Fruit fly (Drosophila melanogaster) whole organism, embryonic: ENCODE measurements around the gene bor.

ENCODE experiments used
- Awh ChIP-seq: fragments of 200-800 bp; sonication (Bioruptor generic); IDR thresholded peaks from 2 replicates; pipeline ENCODE4, ENCODE4 v1.3.6; 2022; ENCODE audit warnings: missing biosample characterization, missing genetic modification characterization
- BEAF-32 ChIP-seq: fragments of 200-800 bp; sonication (Bioruptor generic); optimal IDR thresholded peaks from 3 replicates; lab custom pipeline; 2017; ENCODE audit warnings: missing biosample characterization, missing genetic modification characterization, mild to moderate bottlenecking, moderate library complexity, missing genetic modification reagents
- C15 ChIP-seq: fragments of 200-800 bp; sonication (Bioruptor generic); IDR thresholded peaks from 3 replicates; pipeline ENCODE4 v1.3.6; 2022; ENCODE audit warnings: missing biosample characterization, missing genetic modification characterization
- CG10431 ChIP-seq: fragments of 200-800 bp; sonication (Bioruptor generic); optimal IDR thresholded peaks from 3 replicates; lab custom pipeline; 2018; ENCODE audit warnings: missing biosample characterization, mild to moderate bottlenecking, missing genetic modification characterization
- CG10462 ChIP-seq: fragments of 200-800 bp; sonication (Bioruptor generic); optimal IDR thresholded peaks from 2 replicates; lab custom pipeline; 2016; ENCODE audit warnings: missing biosample characterization, missing genetic modification characterization
- CG11723 ChIP-seq: fragments of 200-800 bp; sonication (Bioruptor generic); optimal IDR thresholded peaks from 2 replicates; lab custom pipeline; 2017; ENCODE audit warnings: missing biosample characterization, mild to moderate bottlenecking, missing genetic modification characterization
- CG12769 ChIP-seq: fragments of 200-800 bp; sonication (Bioruptor generic); optimal IDR thresholded peaks from 2 replicates; lab custom pipeline; 2019; ENCODE audit warnings: missing biosample characterization, mild to moderate bottlenecking, missing genetic modification characterization, moderate library complexity
- CG1529 ChIP-seq: fragments of 200-800 bp; sonication (Bioruptor generic); optimal IDR thresholded peaks from 3 replicates; lab custom pipeline; 2018; ENCODE audit warnings: missing biosample characterization, missing genetic modification characterization
- CG15514 ChIP-seq: fragments of 200-800 bp; sonication (Bioruptor generic); optimal IDR thresholded peaks from 3 replicates; lab custom pipeline; 2017; ENCODE audit warnings: missing biosample characterization, missing genetic modification characterization, mild to moderate bottlenecking, moderate library complexity, missing genetic modification reagents
- CG17328 ChIP-seq: fragments of 200-800 bp; sonication (Bioruptor generic); IDR thresholded peaks from 2 replicates; pipeline ENCODE4 v1.3.6; 2022; ENCODE audit warnings: missing biosample characterization, missing genetic modification characterization
- CG17568 ChIP-seq: fragments of 200-800 bp; sonication (Bioruptor generic); optimal IDR thresholded peaks from 2 replicates; lab custom pipeline; 2018; ENCODE audit warnings: missing biosample characterization, mild to moderate bottlenecking, missing genetic modification characterization, moderate library complexity
- CG31365 ChIP-seq: fragments of 200-800 bp; sonication (Bioruptor generic); optimal IDR thresholded peaks from 2 replicates; lab custom pipeline; 2018; ENCODE audit warnings: missing biosample characterization, mild to moderate bottlenecking, missing genetic modification characterization
- CG34376 ChIP-seq: fragments of 200-800 bp; sonication (Bioruptor generic); optimal IDR thresholded peaks from 2 replicates; lab custom pipeline; 2018; ENCODE audit warnings: missing biosample characterization, mild to moderate bottlenecking, missing genetic modification characterization
- CG3995 ChIP-seq: fragments of 200-800 bp; sonication (Bioruptor generic); optimal IDR thresholded peaks from 3 replicates; lab custom pipeline; 2016; ENCODE audit warnings: missing biosample characterization, missing genetic modification characterization
- CG4360 ChIP-seq: fragments of 200-800 bp; sonication (Bioruptor generic); IDR thresholded peaks from 2 replicates; pipeline ENCODE4 v1.3.6; 2022; ENCODE audit warnings: missing biosample characterization, missing genetic modification characterization
- CG4854 ChIP-seq: fragments of 200-800 bp; sonication (Bioruptor generic); optimal IDR thresholded peaks from 2 replicates; lab custom pipeline; 2016; ENCODE audit warnings: missing biosample characterization, missing genetic modification characterization, inconsistent platforms
- CG6175 ChIP-seq: fragments of 200-800 bp; sonication (Bioruptor generic); IDR thresholded peaks from 3 replicates; pipeline ENCODE4 v1.3.6; 2022; ENCODE audit warnings: missing biosample characterization, missing genetic modification characterization
- CG6813 ChIP-seq: fragments of 200-800 bp; sonication (Bioruptor generic); optimal IDR thresholded peaks from 2 replicates; lab custom pipeline; 2017; ENCODE audit warnings: missing biosample characterization, missing genetic modification characterization, mild to moderate bottlenecking, moderate library complexity, missing genetic modification reagents
- CG7786 ChIP-seq: fragments of 200-800 bp; sonication (Bioruptor generic); optimal IDR thresholded peaks from 2 replicates; lab custom pipeline; 2016; ENCODE audit warnings: missing biosample characterization, missing genetic modification characterization
- CG8765 ChIP-seq: fragments of 200-800 bp; sonication (Bioruptor generic); IDR thresholded peaks from 2 replicates; pipeline ENCODE4 v1.3.6; 2022; ENCODE audit warnings: missing biosample characterization, missing genetic modification characterization
- CG9727 ChIP-seq: fragments of 200-800 bp; sonication (Bioruptor generic); optimal IDR thresholded peaks from 3 replicates; lab custom pipeline; 2017; ENCODE audit warnings: missing biosample characterization, mild to moderate bottlenecking, missing genetic modification characterization
- Drgx ChIP-seq: fragments of 200-800 bp; sonication (Bioruptor generic); IDR thresholded peaks from 2 replicates; pipeline ENCODE4 v1.3.6; 2022; ENCODE audit warnings: missing biosample characterization, missing genetic modification characterization
- Fer1 ChIP-seq: fragments of 200-800 bp; sonication (Bioruptor generic); optimal IDR thresholded peaks from 2 replicates; lab custom pipeline; 2017; ENCODE audit warnings: missing biosample characterization, mild to moderate bottlenecking, missing genetic modification characterization
- Hr51 ChIP-seq, 2 experiments: fragments of 200-800 bp; sonication (Bioruptor generic); optimal IDR thresholded peaks; 2 replicates in 1 of 2; 3 replicates in 1 of 2; lab custom pipeline; 2016 to 2018; ENCODE audit warnings: missing biosample characterization in 2 of 2, missing genetic modification characterization in 2 of 2, mild to moderate bottlenecking in 1 of 2, moderate library complexity in 1 of 2
- Hr78 ChIP-seq, 2 experiments: fragments of 200-800 bp in 1 of 2; fragments of >200 bp in 1 of 2; sonication (Bioruptor generic) in 1 of 2; optimal IDR thresholded peaks; 2 replicates each; lab custom pipeline; 2017 to 2019; ENCODE audit warnings: missing biosample characterization in 2 of 2, missing genetic modification characterization in 2 of 2, mild to moderate bottlenecking in 1 of 2, moderate library complexity in 1 of 2
- Jarid2 ChIP-seq: fragments of 200-800 bp; sonication (Bioruptor generic); optimal IDR thresholded peaks from 3 replicates; lab custom pipeline; 2017; ENCODE audit warnings: mild to moderate bottlenecking, missing biosample characterization, missing genetic modification reagents, missing genetic modification characterization
- Kr ChIP-seq: fragments of 200-800 bp; sonication (Bioruptor generic); optimal IDR thresholded peaks from 2 replicates; lab custom pipeline; 2017; ENCODE audit warnings: missing biosample characterization, mild to moderate bottlenecking, missing genetic modification characterization
- Six4 ChIP-seq: fragments of 200-800 bp; sonication (Bioruptor generic); optimal IDR thresholded peaks from 2 replicates; lab custom pipeline; 2016; ENCODE audit warnings: missing biosample characterization, missing genetic modification characterization
- Sry-δ ChIP-seq: fragments of 200-800 bp; sonication (Bioruptor generic); optimal IDR thresholded peaks from 2 replicates; lab custom pipeline; 2016; ENCODE audit warnings: missing biosample characterization, missing genetic modification characterization
- TFAM ChIP-seq: fragments of 200-800 bp; sonication (Bioruptor generic); optimal IDR thresholded peaks from 2 replicates; lab custom pipeline; 2017; ENCODE audit warnings: missing biosample characterization, missing genetic modification characterization, inconsistent platforms
- ac ChIP-seq: fragments of 200-800 bp; sonication (Bioruptor generic); optimal IDR thresholded peaks from 3 replicates; lab custom pipeline; 2017; ENCODE audit warnings: missing biosample characterization, mild to moderate bottlenecking, missing genetic modification characterization
- amos ChIP-seq: fragments of 200-800 bp; sonication (Bioruptor generic); IDR thresholded peaks from 2 replicates; pipeline ENCODE4 v1.3.6; 2022; ENCODE audit warnings: missing biosample characterization, missing genetic modification characterization; ENCODE audit not compliant: partially characterized antibody
- ato ChIP-seq: fragments of 200-800 bp; sonication (Bioruptor generic); IDR thresholded peaks from 2 replicates; pipeline ENCODE4 v1.3.6; 2022; ENCODE audit warnings: missing biosample characterization, missing genetic modification characterization; ENCODE audit not compliant: partially characterized antibody
- chinmo ChIP-seq: fragments of 200-800 bp; sonication (Bioruptor generic); IDR thresholded peaks from 4 replicates; pipeline ENCODE4 v1.3.6; 2022; ENCODE audit warnings: missing biosample characterization, missing genetic modification characterization; ENCODE audit not compliant: partially characterized antibody
- croc ChIP-seq: fragments of 200-800 bp; sonication (Bioruptor generic); conservative IDR thresholded peaks from 3 replicates; pipeline ENCODE4 v1.3.6; 2022; ENCODE audit warnings: missing biosample characterization, missing genetic modification characterization
- crp ChIP-seq, 2 experiments: fragments of 200-800 bp; sonication (Bioruptor generic); optimal IDR thresholded peaks; 2 replicates in 1 of 2; 3 replicates in 1 of 2; lab custom pipeline; 2017; ENCODE audit warnings: missing biosample characterization in 2 of 2, missing genetic modification characterization in 2 of 2, mild to moderate bottlenecking in 1 of 2, moderate library complexity in 1 of 2
- da ChIP-seq: fragments of 200-800 bp; sonication (Bioruptor generic); optimal IDR thresholded peaks from 2 replicates; lab custom pipeline; 2016; ENCODE audit warnings: missing biosample characterization, missing genetic modification characterization
- danr ChIP-seq: fragments of 200-800 bp; sonication (Bioruptor generic); IDR thresholded peaks from 2 replicates; pipeline ENCODE4 v1.3.6; 2022; ENCODE audit warnings: missing biosample characterization, missing genetic modification characterization
- ftz-f1 ChIP-seq: fragments of 200-800 bp; sonication (Bioruptor generic); optimal IDR thresholded peaks from 2 replicates; lab custom pipeline; 2016; ENCODE audit warnings: missing biosample characterization, missing genetic modification characterization
- gfzf ChIP-seq: fragments of 200-800 bp; sonication (Bioruptor generic); optimal IDR thresholded peaks from 2 replicates; lab custom pipeline; 2016; ENCODE audit warnings: missing biosample characterization, mild to moderate bottlenecking, missing genetic modification characterization, moderate library complexity
- nom ChIP-seq: fragments of 200-800 bp; sonication (Bioruptor generic); optimal IDR thresholded peaks from 2 replicates; lab custom pipeline; 2017; ENCODE audit warnings: missing biosample characterization, missing genetic modification characterization, mild to moderate bottlenecking, moderate library complexity, missing genetic modification reagents
- onecut ChIP-seq: fragments of 200-800 bp; sonication (Bioruptor generic); IDR thresholded peaks from 2 replicates; pipeline ENCODE4 v1.3.6; 2022; ENCODE audit warnings: missing biosample characterization, missing genetic modification characterization
- otp ChIP-seq: fragments of 200-800 bp; sonication (Bioruptor generic); IDR thresholded peaks from 3 replicates; pipeline ENCODE4, ENCODE4 v1.3.6; 2022; ENCODE audit warnings: missing biosample characterization, missing genetic modification characterization
- pfk ChIP-seq: fragments of 200-800 bp; sonication (Bioruptor generic); optimal IDR thresholded peaks from 2 replicates; lab custom pipeline; 2018; ENCODE audit warnings: missing biosample characterization, mild to moderate bottlenecking, missing genetic modification characterization, moderate library complexity
- sisA ChIP-seq: fragments of 200-800 bp; sonication (Bioruptor generic); IDR thresholded peaks from 2 replicates; pipeline ENCODE4 v1.3.6; 2022; ENCODE audit warnings: missing biosample characterization, missing genetic modification characterization
- sob ChIP-seq: fragments of 200-800 bp; sonication (Bioruptor generic); IDR thresholded peaks from 2 replicates; pipeline ENCODE4 v1.3.6; 2022; ENCODE audit warnings: missing biosample characterization, missing genetic modification characterization
- stc ChIP-seq: fragments of 200-800 bp; sonication (Bioruptor generic); IDR thresholded peaks from 2 replicates; pipeline ENCODE4 v1.3.6; 2022; ENCODE audit warnings: missing biosample characterization, missing genetic modification characterization
- zen2 ChIP-seq: fragments of 200-800 bp; sonication (Bioruptor generic); IDR thresholded peaks from 3 replicates; pipeline ENCODE4 v1.3.6; 2022; ENCODE audit warnings: missing biosample characterization, missing genetic modification characterization; ENCODE audit not compliant: partially characterized antibody

bor gene

dm6 chr3R:16305185-16305989 lies 41.5 kb upstream of the bor start, which contains the start of gene Zip89B (continued):
- TF ChIP-seq sisA (GFP tag; lab: Robert Waterston, UW) = no peak
- no peak for TF ChIP-seq zen2 (GFP tag; lab: Robert Waterston, UW)
- no peak for TF ChIP-seq CG9727
- TF ChIP-seq CG11723 (GFP tag; lab: Kevin White, UChicago) = no peak
- no peak for TF ChIP-seq CG6175 (GFP tag; lab: Robert Waterston, UW)
- TF ChIP-seq CG4360 (GFP tag; lab: Robert Waterston, UW) = no peak
- 0 out of 2 replicates have a peak, but pooled peaks have one; percentile 43 for TF ChIP-seq sob (GFP tag; lab: Robert Waterston, UW)
- no peak for TF ChIP-seq crp (GFP tag; optimal IDR thresholded peaks at IDR 0.05; lab: Kevin White, UChicago)
- TF ChIP-seq Hr78 (GFP tag; optimal IDR thresholded peaks at IDR 0.05; lab: Kevin White, UChicago) = peak in 1 of 2 experiments; percentile 1
- TF ChIP-seq ftz-f1 (GFP tag; lab: Kevin White, UChicago) = peak; percentile 58
- peak; percentile 20 for TF ChIP-seq CG10431 (GFP tag; lab: Kevin White, UChicago)
- TF ChIP-seq TFAM (GFP tag; lab: Kevin White, UChicago) = no peak
- no peak for TF ChIP-seq Awh (GFP tag; lab: Robert Waterston, UW)
- no peak for TF ChIP-seq da
- TF ChIP-seq BEAF-32 (GFP tag; lab: Kevin White, UChicago) = peak; percentile 4
- peak; percentile 62 for TF ChIP-seq CG12769 (tag; lab: Kevin White, UChicago)
- TF ChIP-seq CG3995 = peak; percentile 61
- TF ChIP-seq onecut (GFP tag; lab: Robert Waterston, UW) = no peak
- TF ChIP-seq ac (GFP tag; lab: Kevin White, UChicago) = no peak
- no peak for TF ChIP-seq CG17328 (GFP tag; lab: Robert Waterston, UW)
- no peak for TF ChIP-seq CG17568
- TF ChIP-seq CG4854 (GFP tag; lab: Kevin White, UChicago) = no peak
- TF ChIP-seq CG8765 (GFP tag; lab: Robert Waterston, UW) = no peak
- peak; percentile 91 for TF ChIP-seq Jarid2 (GFP tag; lab: Kevin White, UChicago)
- TF ChIP-seq Fer1 (GFP tag; lab: Kevin White, UChicago) = peak; percentile 29
- no peak for TF ChIP-seq Sry-δ (GFP tag; lab: Kevin White, UChicago)
- TF ChIP-seq nom (GFP tag; lab: Kevin White, UChicago) = peak; percentile 46
- 0 out of 4 replicates have a peak, but pooled peaks have one; percentile 51 for TF ChIP-seq chinmo (GFP tag; lab: Robert Waterston, UW)
- TF ChIP-seq amos = peak; percentile 27; the same call in 1 of the 2 replicates
- TF ChIP-seq CG15514 (GFP tag; lab: Kevin White, UChicago) = peak; percentile 14
- TF ChIP-seq pfk (GFP tag; lab: Kevin White, UChicago) = no peak
- TF ChIP-seq Kr = no peak
- 0 out of 3 replicates have a peak, but pooled peaks have one; percentile 30 for TF ChIP-seq C15
- TF ChIP-seq CG34376 (GFP tag; lab: Kevin White, UChicago) = peak; percentile 37
- TF ChIP-seq CG7786 (GFP tag; lab: Kevin White, UChicago) = no peak
- TF ChIP-seq Six4 (GFP tag; lab: Kevin White, UChicago) = no peak
- TF ChIP-seq ato (GFP tag; lab: Robert Waterston, UW) = no peak
- peak; percentile 55 for TF ChIP-seq gfzf (GFP tag; lab: Kevin White, UChicago)
- no peak for TF ChIP-seq CG1529
- no peak for TF ChIP-seq CG6813 (GFP tag; lab: Kevin White, UChicago)
- TF ChIP-seq CG31365 (tag; lab: Kevin White, UChicago) = peak; percentile 72
- no peak for TF ChIP-seq danr (GFP tag; lab: Robert Waterston, UW)
- TF ChIP-seq Drgx (GFP tag; lab: Robert Waterston, UW) = no peak
- no peak for TF ChIP-seq Hr51 (GFP tag; optimal IDR thresholded peaks at IDR 0.05; lab: Kevin White, UChicago)
- TF ChIP-seq CG10462 = no peak
- TF ChIP-seq stc = 0 out of 2 replicates have a peak, but pooled peaks have one; percentile 25
- no peak for TF ChIP-seq croc (GFP tag; lab: Robert Waterston, UW)
- TF ChIP-seq otp = no peak
